Fruit fly (Drosophila melanogaster) whole organism, embryonic: ENCODE data around the gene CG8891.
A peak's percentile ranks its signal among the peaks of the same experiment; 100 is the strongest.

ENCODE experiments used
- CG10267 ChIP-seq: fragments of 200-800 bp; sonication (Bioruptor generic); optimal IDR thresholded peaks from 2 replicates; lab custom pipeline; 2018; ENCODE audit warnings: missing biosample characterization, mild to moderate bottlenecking, missing genetic modification characterization, moderate library complexity
- CG10366 ChIP-seq: fragments of 200-800 bp; sonication (Bioruptor generic); IDR thresholded peaks from 2 replicates; pipeline ENCODE4 v1.3.6; 2022; ENCODE audit warnings: missing biosample characterization, missing genetic modification characterization
- CG11504 ChIP-seq: fragments of 200-800 bp; sonication (Bioruptor generic); optimal IDR thresholded peaks from 3 replicates; lab custom pipeline; 2019; ENCODE audit warnings: missing biosample characterization, mild to moderate bottlenecking, missing genetic modification characterization, moderate library complexity
- CG13123 ChIP-seq: fragments of 200-800 bp; sonication (Bioruptor generic); optimal IDR thresholded peaks from 2 replicates; lab custom pipeline; 2016; ENCODE audit warnings: missing biosample characterization, missing genetic modification characterization
- CG14965 ChIP-seq: fragments of 200-800 bp; sonication (Bioruptor generic); optimal IDR thresholded peaks from 2 replicates; lab custom pipeline; 2016; ENCODE audit warnings: missing biosample characterization, missing genetic modification characterization, borderline replicate concordance
- CG15011 ChIP-seq: fragments of 200-800 bp; sonication (Bioruptor generic); optimal IDR thresholded peaks from 3 replicates; lab custom pipeline; 2018; ENCODE audit warnings: missing biosample characterization, mild to moderate bottlenecking, missing genetic modification characterization
- CG15073 ChIP-seq: fragments of 200-800 bp; sonication (Bioruptor generic); optimal IDR thresholded peaks from 2 replicates; lab custom pipeline; 2016; ENCODE audit warnings: missing biosample characterization, missing genetic modification characterization
- CG1603 ChIP-seq: fragments of 200-800 bp; sonication (Bioruptor generic); optimal IDR thresholded peaks from 2 replicates; lab custom pipeline; 2019; ENCODE audit warnings: missing biosample characterization, mild to moderate bottlenecking, missing genetic modification characterization, moderate library complexity
- CG34422 ChIP-seq: fragments of 200-800 bp; sonication (Bioruptor generic); IDR thresholded peaks from 3 replicates; pipeline ENCODE4 v1.3.6; 2022; ENCODE audit warnings: missing biosample characterization, missing genetic modification characterization
- CG3838 ChIP-seq: fragments of 200-800 bp; sonication (Bioruptor generic); optimal IDR thresholded peaks from 3 replicates; lab custom pipeline; 2016; ENCODE audit warnings: missing biosample characterization, missing genetic modification characterization
- CG3995 ChIP-seq: fragments of 200-800 bp; sonication (Bioruptor generic); optimal IDR thresholded peaks from 3 replicates; lab custom pipeline; 2016; ENCODE audit warnings: missing biosample characterization, missing genetic modification characterization
- CG4360 ChIP-seq: fragments of 200-800 bp; sonication (Bioruptor generic); IDR thresholded peaks from 2 replicates; pipeline ENCODE4 v1.3.6; 2022; ENCODE audit warnings: missing biosample characterization, missing genetic modification characterization
- CG7556 ChIP-seq: fragments of 200-800 bp; sonication (Bioruptor generic); optimal IDR thresholded peaks from 2 replicates; lab custom pipeline; 2017; ENCODE audit warnings: missing biosample characterization, mild to moderate bottlenecking, missing genetic modification characterization
- CG7839 ChIP-seq: fragments of 200-800 bp; sonication (Bioruptor generic); optimal IDR thresholded peaks from 3 replicates; lab custom pipeline; 2018; ENCODE audit warnings: missing biosample characterization, mild to moderate bottlenecking, missing genetic modification characterization, moderate library complexity
- CkIIα-i1 ChIP-seq: fragments of 200-800 bp; sonication (Bioruptor generic); IDR thresholded peaks from 2 replicates; pipeline ENCODE4 v1.3.6; 2022; ENCODE audit warnings: missing biosample characterization, missing genetic modification characterization
- D19A ChIP-seq: fragments of 200-800 bp; optimal IDR thresholded peaks from 3 replicates; lab custom pipeline; 2019; ENCODE audit warnings: missing biosample characterization, mild to moderate bottlenecking, missing genetic modification characterization, moderate library complexity
- Drgx ChIP-seq: fragments of 200-800 bp; sonication (Bioruptor generic); IDR thresholded peaks from 2 replicates; pipeline ENCODE4 v1.3.6; 2022; ENCODE audit warnings: missing biosample characterization, missing genetic modification characterization
- Ets65A ChIP-seq: fragments of 200-800 bp; sonication (Bioruptor generic); peaks from one replicate; lab custom pipeline; 2016; ENCODE audit warnings: missing biosample characterization, missing genetic modification characterization
- Fer3 ChIP-seq: fragments of 200-800 bp; sonication (Bioruptor generic); optimal IDR thresholded peaks from 2 replicates; lab custom pipeline; 2018; ENCODE audit warnings: missing biosample characterization, mild to moderate bottlenecking, missing genetic modification characterization, moderate library complexity
- HLH54F ChIP-seq: fragments of 200-800 bp; sonication (Bioruptor generic); optimal IDR thresholded peaks from 3 replicates; lab custom pipeline; 2016; ENCODE audit warnings: missing biosample characterization, missing genetic modification characterization
- MESR4 ChIP-seq: fragments of 200-800 bp; sonication (Bioruptor generic); optimal IDR thresholded peaks from 2 replicates; lab custom pipeline; 2018; ENCODE audit warnings: missing biosample characterization, mild to moderate bottlenecking, missing genetic modification characterization, moderate library complexity
- NFAT ChIP-seq: fragments of 200-800 bp; sonication (Bioruptor generic); IDR thresholded peaks from 2 replicates; pipeline ENCODE4 v1.3.6; 2022; ENCODE audit warnings: missing biosample characterization, missing genetic modification characterization
- Sin3A ChIP-seq: fragments of >200 bp; optimal IDR thresholded peaks from 2 replicates; lab custom pipeline; 2018
- Spps ChIP-seq: fragments of 200-800 bp; sonication (Bioruptor generic); optimal IDR thresholded peaks from 2 replicates; lab custom pipeline; 2018; ENCODE audit warnings: missing biosample characterization, mild to moderate bottlenecking, missing genetic modification characterization
- Sry-δ ChIP-seq: fragments of 200-800 bp; sonication (Bioruptor generic); optimal IDR thresholded peaks from 2 replicates; lab custom pipeline; 2016; ENCODE audit warnings: missing biosample characterization, missing genetic modification characterization
- ac ChIP-seq: fragments of 200-800 bp; sonication (Bioruptor generic); optimal IDR thresholded peaks from 3 replicates; lab custom pipeline; 2017; ENCODE audit warnings: missing biosample characterization, mild to moderate bottlenecking, missing genetic modification characterization
- br ChIP-seq: fragments of >200 bp; optimal IDR thresholded peaks from 2 replicates; lab custom pipeline; 2017
- cg ChIP-seq: fragments of 200-800 bp; sonication (Bioruptor generic); optimal IDR thresholded peaks from 3 replicates; lab custom pipeline; 2019; ENCODE audit warnings: missing biosample characterization, mild to moderate bottlenecking, missing genetic modification characterization, moderate library complexity
- chn ChIP-seq: fragments of 200-800 bp; sonication (Bioruptor generic); optimal IDR thresholded peaks from 2 replicates; lab custom pipeline; 2016; ENCODE audit warnings: missing biosample characterization, missing genetic modification characterization
- ci ChIP-seq: fragments of 200-800 bp; sonication (Bioruptor generic); IDR thresholded peaks from 3 replicates; pipeline ENCODE4 v1.3.6; 2022; ENCODE audit warnings: missing biosample characterization, missing genetic modification characterization
- ems ChIP-seq: fragments of 200-800 bp; sonication (Bioruptor generic); optimal IDR thresholded peaks from 3 replicates; lab custom pipeline; 2016; ENCODE audit warnings: missing biosample characterization, missing genetic modification characterization
- fd3F ChIP-seq: fragments of 200-800 bp; sonication (Bioruptor generic); optimal IDR thresholded peaks from 2 replicates; lab custom pipeline; 2018; ENCODE audit warnings: missing biosample characterization, mild to moderate bottlenecking, missing genetic modification characterization, moderate library complexity
- fd96Cb ChIP-seq: fragments of 200-800 bp; sonication (Bioruptor generic); optimal IDR thresholded peaks from 2 replicates; lab custom pipeline; 2018; ENCODE audit warnings: missing biosample characterization, mild to moderate bottlenecking, missing genetic modification characterization, moderate library complexity
- fu2 ChIP-seq: fragments of 200-800 bp; sonication (Bioruptor generic); optimal IDR thresholded peaks from 2 replicates; lab custom pipeline; 2016; ENCODE audit warnings: missing biosample characterization, missing genetic modification characterization
- gcm ChIP-seq: fragments of 200-800 bp; sonication (Bioruptor generic); optimal IDR thresholded peaks from 2 replicates; lab custom pipeline; 2019; ENCODE audit warnings: missing biosample characterization, mild to moderate bottlenecking, missing genetic modification characterization, moderate library complexity
- gem ChIP-seq: fragments of 200-800 bp; sonication (Bioruptor generic); optimal IDR thresholded peaks from 2 replicates; lab custom pipeline; 2019; ENCODE audit warnings: missing biosample characterization, mild to moderate bottlenecking, missing genetic modification characterization, moderate library complexity
- nerfin-2 ChIP-seq: fragments of 200-800 bp; sonication (Bioruptor generic); IDR thresholded peaks from 2 replicates; pipeline ENCODE4 v1.3.6; 2022; ENCODE audit warnings: missing biosample characterization, missing genetic modification characterization; ENCODE audit not compliant: partially characterized antibody
- nmo ChIP-seq: fragments of 200-800 bp; sonication (Bioruptor generic); optimal IDR thresholded peaks from 2 replicates; lab custom pipeline; 2018; ENCODE audit warnings: missing biosample characterization, mild to moderate bottlenecking, missing genetic modification characterization, moderate library complexity
- oc ChIP-seq: fragments of 200-800 bp; sonication (Bioruptor generic); optimal IDR thresholded peaks from 2 replicates; lab custom pipeline; 2018; ENCODE audit warnings: missing biosample characterization, mild to moderate bottlenecking, missing genetic modification characterization, moderate library complexity
- pan ChIP-seq, 4 experiments: fragments of >200 bp in 3 of 4; fragments of 200-800 bp in 1 of 4; sonication (Bioruptor generic) in 1 of 4; optimal IDR thresholded peaks in 3 of 4; IDR thresholded peaks in 1 of 4; 2 replicates each; pipeline versions ENCODE4 v1.3.6 to Lab custom; 2017 to 2022; ENCODE audit warnings: missing biosample characterization in 2 of 4, missing genetic modification characterization in 2 of 4, mixed read lengths in 1 of 4
- scrt ChIP-seq: fragments of 200-800 bp; sonication (Bioruptor generic); optimal IDR thresholded peaks from 2 replicates; lab custom pipeline; 2018; ENCODE audit warnings: missing biosample characterization, mild to moderate bottlenecking, missing genetic modification characterization, moderate library complexity
- sima ChIP-seq: fragments of 200-800 bp; sonication (Bioruptor generic); optimal IDR thresholded peaks from 2 replicates; lab custom pipeline; 2016; ENCODE audit warnings: missing biosample characterization, missing genetic modification characterization
- slp2 ChIP-seq: fragments of 200-800 bp; sonication (Bioruptor generic); optimal IDR thresholded peaks from 2 replicates; lab custom pipeline; 2016; ENCODE audit warnings: missing biosample characterization, missing genetic modification characterization
- sob ChIP-seq: fragments of 200-800 bp; sonication (Bioruptor generic); IDR thresholded peaks from 2 replicates; pipeline ENCODE4 v1.3.6; 2022; ENCODE audit warnings: missing biosample characterization, missing genetic modification characterization
- tll ChIP-seq, 2 experiments: fragments of 200-800 bp in 1 of 2; fragments of >200 bp in 1 of 2; sonication (Bioruptor generic) in 1 of 2; optimal IDR thresholded peaks; 2 replicates each; lab custom pipeline; 2017 to 2019; ENCODE audit warnings: missing biosample characterization in 2 of 2, missing genetic modification characterization in 2 of 2, mild to moderate bottlenecking in 1 of 2, moderate library complexity in 1 of 2
- tna ChIP-seq: fragments of 200-800 bp; sonication (Bioruptor generic); IDR thresholded peaks from 2 replicates; pipeline ENCODE4 v1.3.6; 2022; ENCODE audit warnings: missing biosample characterization, missing genetic modification characterization; ENCODE audit not compliant: partially characterized antibody
- twi ChIP-seq: fragments of 200-800 bp; optimal IDR thresholded peaks from 2 replicates; lab custom pipeline; 2019; ENCODE audit warnings: missing biosample characterization, mild to moderate bottlenecking, missing genetic modification characterization, moderate library complexity
- usp ChIP-seq: fragments of >200 bp; optimal IDR thresholded peaks from 2 replicates; lab custom pipeline; 2017; ENCODE audit warnings: missing biosample characterization, missing genetic modification characterization
- vvl ChIP-seq: fragments of 200-800 bp; sonication (Bioruptor generic); IDR thresholded peaks from 2 replicates; pipeline ENCODE4 v1.3.6; 2022; ENCODE audit warnings: missing biosample characterization, missing genetic modification characterization
- zfh1 ChIP-seq: fragments of 200-800 bp; sonication (Bioruptor generic); IDR thresholded peaks from 3 replicates; pipeline ENCODE4 v1.3.6; 2022; ENCODE audit warnings: missing biosample characterization, missing genetic modification characterization

The CG8891 gene

DNA sequence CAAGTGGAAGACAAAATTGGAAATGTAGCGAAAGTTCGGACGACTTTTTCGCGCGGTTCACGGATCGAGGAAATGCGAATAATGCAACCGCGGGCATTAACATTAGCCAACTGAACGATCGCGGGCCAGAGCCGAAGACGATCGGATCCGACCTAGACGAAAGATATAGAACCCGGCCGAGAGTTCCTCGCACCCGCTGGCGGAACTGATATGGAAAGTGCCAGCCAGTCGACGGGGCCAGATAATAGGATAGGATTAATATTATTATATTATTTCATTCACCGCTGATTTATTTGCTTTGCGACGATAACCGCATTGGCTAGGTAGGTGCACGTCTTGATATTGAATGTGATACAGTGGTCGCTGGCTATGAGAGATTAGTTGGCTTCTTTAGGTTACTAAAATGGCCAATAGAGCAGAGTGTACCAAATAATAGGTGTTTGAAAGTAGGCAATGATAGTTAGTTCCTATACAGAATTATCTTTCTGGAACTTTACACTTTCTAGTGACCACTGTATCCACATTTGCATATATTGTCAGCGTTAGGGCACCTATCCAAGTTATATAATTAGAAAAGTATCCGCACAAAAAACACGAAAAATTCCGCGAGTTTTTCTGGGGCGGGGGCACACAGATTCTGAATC, 20.3 kb upstream of the CG8891 start (continued):
- peak; percentile 38 for TF ChIP-seq CG15011 (GFP tag; lab: Kevin White, UChicago)
- TF ChIP-seq CG1603 (tag; lab: Kevin White, UChicago), result peak; percentile 75
- TF ChIP-seq CG13123, result peak; percentile 20
- TF ChIP-seq CkIIα-i1 (GFP tag; lab: Robert Waterston, UW), result no peak
- no peak for TF ChIP-seq tna (GFP tag; lab: Robert Waterston, UW)
- TF ChIP-seq chn (GFP tag; lab: Kevin White, UChicago), result peak; percentile 49
- TF ChIP-seq pan (optimal IDR thresholded peaks at IDR 0.05; lab: Kevin White, UChicago), result no peak
- peak in 1 of 2 experiments; percentile 73 for TF ChIP-seq pan (GFP tag; optimal IDR thresholded peaks at IDR 0.05 in 1 of 2, IDR thresholded peaks at IDR 0.05 in 1 of 2)
- no peak for TF ChIP-seq Spps
- peak; percentile 75 for TF ChIP-seq gem (tag; lab: Kevin White, UChicago)
- no peak for TF ChIP-seq ac (GFP tag; lab: Kevin White, UChicago)
- peak; percentile 21 for TF ChIP-seq fu2 (GFP tag; lab: Kevin White, UChicago)
- TF ChIP-seq zfh1 (GFP tag; lab: Robert Waterston, UW), result peak; percentile 79
- peak; percentile 10 for TF ChIP-seq Sry-δ
- peak; percentile 27 for TF ChIP-seq CG7556 (GFP tag; lab: Kevin White, UChicago)
- peak; percentile 61 for TF ChIP-seq ems
- TF ChIP-seq br (lab: Kevin White, UChicago), result no peak
- TF ChIP-seq CG3838 (GFP tag; lab: Kevin White, UChicago), result no peak
- TF ChIP-seq ci (GFP tag; lab: Robert Waterston, UW), result peak; percentile 81
- TF ChIP-seq fd96Cb (tag; lab: Kevin White, UChicago), result peak; percentile 76
- peak; percentile 78 for TF ChIP-seq CG7839
- TF ChIP-seq CG34422 (GFP tag; lab: Robert Waterston, UW), result peak; percentile 74; the same call in 2 of the 3 replicates
- TF ChIP-seq Fer3, result peak; percentile 69
- no peak for TF ChIP-seq twi (tag; lab: Kevin White, UChicago)
- TF ChIP-seq tll (GFP tag; optimal IDR thresholded peaks at IDR 0.05; lab: Kevin White, UChicago), result no peak
- no peak for TF ChIP-seq nerfin-2 (GFP tag; lab: Robert Waterston, UW)
- TF ChIP-seq CG11504, result peak; percentile 78
- peak; percentile 71 for TF ChIP-seq sob (GFP tag; lab: Robert Waterston, UW)
- peak; percentile 62 for TF ChIP-seq nmo (GFP tag; lab: Kevin White, UChicago)
- no peak for TF ChIP-seq CG4360 (GFP tag; lab: Robert Waterston, UW)
- peak; percentile 90 for TF ChIP-seq Drgx (GFP tag; lab: Robert Waterston, UW)
- TF ChIP-seq CG10366, result peak; percentile 69
- peak; percentile 40 for TF ChIP-seq CG3995 (GFP tag; lab: Kevin White, UChicago)
- no peak for TF ChIP-seq Sin3A (lab: Kevin White, UChicago)
- TF ChIP-seq CG10267 (tag; lab: Kevin White, UChicago), result peak; percentile 10
- TF ChIP-seq sima (GFP tag; lab: Kevin White, UChicago), result peak; percentile 40
- TF ChIP-seq NFAT (GFP tag; lab: Robert Waterston, UW), result peak; percentile 66
- no peak for TF ChIP-seq usp
- no peak for TF ChIP-seq D19A (tag; lab: Kevin White, UChicago)
- TF ChIP-seq scrt (GFP tag; lab: Kevin White, UChicago), result peak; percentile 52
- TF ChIP-seq MESR4 (GFP tag; lab: Kevin White, UChicago), result no peak
- peak; percentile 30 for TF ChIP-seq CG15073 (GFP tag; lab: Kevin White, UChicago)
- peak; percentile 64 for TF ChIP-seq HLH54F
- peak; percentile 93 for TF ChIP-seq Ets65A (GFP tag; lab: Kevin White, UChicago)
- peak; percentile 58 for TF ChIP-seq fd3F (GFP tag; lab: Kevin White, UChicago)
- TF ChIP-seq CG14965 (GFP tag; lab: Kevin White, UChicago), result no peak
- TF ChIP-seq slp2 (GFP tag; lab: Kevin White, UChicago), result peak; percentile 56
- TF ChIP-seq cg (GFP tag; lab: Kevin White, UChicago), result no peak
- peak; percentile 90 for TF ChIP-seq vvl (GFP tag; lab: Robert Waterston, UW)
- peak; percentile 17 for TF ChIP-seq oc (tag; lab: Kevin White, UChicago)
- no peak for TF ChIP-seq gcm (GFP tag; lab: Kevin White, UChicago)
